Fruit fly (Drosophila melanogaster): ENCODE results near the gene CG10333.

CG10333 gene

DNA sequence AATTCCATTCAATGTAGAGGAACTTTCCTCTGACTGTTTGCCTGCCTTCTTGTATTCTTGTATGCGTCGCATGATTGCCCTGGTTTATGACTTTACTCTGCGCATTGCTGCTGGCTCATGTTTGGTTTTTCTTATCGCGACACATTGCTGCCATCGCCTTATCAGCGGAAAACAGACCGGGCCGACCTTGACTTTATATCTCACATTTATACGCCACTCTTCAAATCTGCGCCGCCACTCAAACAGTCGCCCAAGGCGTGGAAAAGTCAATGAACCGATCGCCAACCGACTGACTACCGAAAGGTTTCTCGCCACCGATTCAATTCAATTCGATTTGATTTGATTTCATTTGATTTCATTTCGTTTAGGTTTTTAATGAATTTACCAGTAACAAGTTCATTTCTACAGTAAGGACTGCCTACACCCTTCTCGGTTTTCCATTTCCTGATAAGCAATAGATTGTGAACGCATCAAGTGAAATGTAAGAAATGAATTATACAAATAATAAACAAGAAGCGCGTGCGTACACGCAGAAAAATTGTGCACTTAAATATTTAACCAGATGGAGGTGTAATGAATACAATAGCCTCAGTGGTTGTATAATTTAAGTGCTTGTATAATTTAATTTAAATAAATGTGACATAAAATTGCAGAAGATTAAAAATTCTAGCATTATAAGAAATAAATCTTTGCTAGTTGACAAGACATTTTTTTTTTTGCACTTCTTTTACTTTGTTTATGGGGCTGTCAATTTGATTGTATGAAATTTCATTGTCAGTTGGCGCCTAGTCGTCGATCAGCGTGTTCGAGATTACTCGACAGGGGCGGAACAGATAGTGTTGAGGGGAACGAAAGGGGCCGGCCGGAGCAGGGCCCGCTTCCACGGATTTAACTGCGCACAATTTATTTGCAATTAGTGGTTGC lies 40.1 kb upstream of the CG10333 start (continued):
- TF ChIP-seq CG9139 (GFP tag; optimal IDR thresholded peaks at IDR 0.05) (no peak), Eip93F (GFP tag; optimal IDR thresholded peaks at IDR 0.05) (no peak), net (GFP tag; optimal IDR thresholded peaks at IDR 0.05) (no peak), Hr39 (GFP tag; optimal IDR thresholded peaks at IDR 0.05) (peak; percentile 9), Met (GFP tag; optimal IDR thresholded peaks at IDR 0.05) (peak; percentile 56), Hr4 (GFP tag; optimal IDR thresholded peaks at IDR 0.05) (peak; percentile 52), CG8119 (GFP tag; IDR thresholded peaks at IDR 0.05) (no peak), CG6792 (GFP tag; optimal IDR thresholded peaks at IDR 0.05) (peak; percentile 61), OdsH (GFP tag; optimal IDR thresholded peaks at IDR 0.05) (peak; percentile 39), CG6276 (GFP tag; optimal IDR thresholded peaks at IDR 0.05) (no peak), CG8632 (GFP tag; optimal IDR thresholded peaks at IDR 0.05) (peak; percentile 48), Smox (GFP tag; optimal IDR thresholded peaks at IDR 0.05) (peak; percentile 43), pdm3 (GFP tag; optimal IDR thresholded peaks at IDR 0.05) (peak; percentile 49), svp (GFP tag) (peak; percentile 72), Hr38 (GFP tag; optimal IDR thresholded peaks at IDR 0.05) (no peak), cyc (GFP tag; optimal IDR thresholded peaks at IDR 0.05) (peak; percentile 21), CG6163 (GFP tag; IDR thresholded peaks at IDR 0.05) (peak; percentile 54; the same call in 1 of the 3 replicates), CG15336 (GFP tag; IDR thresholded peaks at IDR 0.05) (peak; percentile 52; the same call in 1 of the 2 replicates), Sox102F (GFP tag; optimal IDR thresholded peaks at IDR 0.05) (peak; percentile 28)

DNA sequence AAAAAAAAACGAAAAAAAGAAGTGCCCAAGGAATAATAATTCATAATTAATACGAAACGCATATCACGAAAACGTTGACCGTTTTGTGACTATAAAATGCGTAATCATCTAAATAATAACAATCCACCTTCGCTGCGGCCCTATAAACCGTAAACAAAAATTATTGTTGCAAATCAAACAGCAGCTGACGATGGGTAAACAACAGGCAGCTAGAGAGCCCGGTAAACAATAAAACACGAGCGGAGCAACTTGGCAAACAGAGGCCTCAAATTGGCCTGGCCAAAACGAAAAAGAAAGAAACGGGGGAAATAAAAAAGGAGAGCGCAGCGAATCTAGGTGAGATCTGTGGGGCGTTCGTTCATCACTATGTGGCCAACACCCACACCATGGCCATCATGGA lies 39.1 kb upstream of the CG10333 start:
- no peak for TF ChIP-seq Hr38 (GFP tag; optimal IDR thresholded peaks at IDR 0.05)
- TF ChIP-seq CG31627 (GFP tag; optimal IDR thresholded peaks at IDR 0.05) = no peak
- TF ChIP-seq Sox15 (GFP tag; optimal IDR thresholded peaks at IDR 0.05) = no peak
- no peak for TF ChIP-seq CG8319 (GFP tag; optimal IDR thresholded peaks at IDR 0.05)
- no peak; the same call in 2 of the 3 replicates for TF ChIP-seq CG6163 (GFP tag; IDR thresholded peaks at IDR 0.05)
- peak; percentile 2 for TF ChIP-seq acj6 (GFP tag; optimal IDR thresholded peaks at IDR 0.05)
- TF ChIP-seq lz (GFP tag; optimal IDR thresholded peaks at IDR 0.05) = no peak
- peak; percentile 25 for TF ChIP-seq esn (GFP tag; optimal IDR thresholded peaks at IDR 0.05)
- peak in 1 of 2 experiments; percentile 20 for TF ChIP-seq salr (GFP tag; optimal IDR thresholded peaks at IDR 0.05)
- TF ChIP-seq Eip93F (GFP tag; optimal IDR thresholded peaks at IDR 0.05) = no peak
- TF ChIP-seq Ets21C (GFP tag; optimal IDR thresholded peaks at IDR 0.05) = no peak
- no peak for TF ChIP-seq achi (GFP tag; optimal IDR thresholded peaks at IDR 0.05)
- TF ChIP-seq CG3919 (GFP tag; optimal IDR thresholded peaks at IDR 0.05) = peak; percentile 29
- TF ChIP-seq cyc (GFP tag; optimal IDR thresholded peaks at IDR 0.05) = no peak
- peak; percentile 52 for TF ChIP-seq CG10669 (GFP tag; optimal IDR thresholded peaks at IDR 0.05)
- peak in 1 of 2 experiments; percentile 63 for TF ChIP-seq ss (GFP tag; optimal IDR thresholded peaks at IDR 0.05)
- TF ChIP-seq CG16779 (tag; optimal IDR thresholded peaks at IDR 0.05) = no peak
- no peak for TF ChIP-seq CG4318 (GFP tag; optimal IDR thresholded peaks at IDR 0.05)
- peak; percentile 40 for TF ChIP-seq CG6808 (GFP tag; optimal IDR thresholded peaks at IDR 0.05)
- TF ChIP-seq dac (GFP tag; optimal IDR thresholded peaks at IDR 0.05) = no peak
- TF ChIP-seq CG11762 (GFP tag; optimal IDR thresholded peaks at IDR 0.05; ENCODE audit: insufficient read depth) = peak; percentile 1
- TF ChIP-seq Sox14 (GFP tag; optimal IDR thresholded peaks at IDR 0.05) = no peak
- no peak for TF ChIP-seq fd59A (GFP tag; optimal IDR thresholded peaks at IDR 0.05)
- peak; percentile 13 for TF ChIP-seq CG34406 (GFP tag; optimal IDR thresholded peaks at IDR 0.05)
- TF ChIP-seq CG8119 (GFP tag; IDR thresholded peaks at IDR 0.05) = peak; percentile 24; the same call in 1 of the 3 replicates
- TF ChIP-seq vri (GFP tag; optimal IDR thresholded peaks at IDR 0.05) = peak; percentile 55
- peak; percentile 4 for TF ChIP-seq CG6276 (GFP tag; optimal IDR thresholded peaks at IDR 0.05)
- TF ChIP-seq Sox102F (GFP tag; optimal IDR thresholded peaks at IDR 0.05) = no peak
- TF ChIP-seq Smox (GFP tag; optimal IDR thresholded peaks at IDR 0.05) = no peak
- TF ChIP-seq Eip78C (GFP tag) = peak; percentile 68
- no peak for TF ChIP-seq CG11294 (GFP tag; IDR thresholded peaks at IDR 0.05)
- 0 out of 3 replicates have a peak, but pooled peaks have one; percentile 14 for TF ChIP-seq eg (GFP tag; IDR thresholded peaks at IDR 0.05)
- peak; percentile 22 for TF ChIP-seq CG9139 (GFP tag; optimal IDR thresholded peaks at IDR 0.05)
- TF ChIP-seq CG8632 (GFP tag; optimal IDR thresholded peaks at IDR 0.05) = peak; percentile 42
- TF ChIP-seq svp (GFP tag) = no peak
- TF ChIP-seq fkh (GFP tag; optimal IDR thresholded peaks at IDR 0.05) = peak; percentile 91
- TF ChIP-seq Eip75B (GFP tag; optimal IDR thresholded peaks at IDR 0.05) = no peak
- TF ChIP-seq Lpt (GFP tag; optimal IDR thresholded peaks at IDR 0.05) = no peak
- no peak for TF ChIP-seq CG15336 (GFP tag; IDR thresholded peaks at IDR 0.05)
- no peak for TF ChIP-seq CG11902 (GFP tag; optimal IDR thresholded peaks at IDR 0.05)
